Fruit fly (Drosophila melanogaster) whole organism, embryonic: ENCODE measurements around the gene Drp1.
A peak's percentile ranks its signal among the peaks of the same experiment; 100 is the strongest.

ENCODE experiments used
- ATbp ChIP-seq: fragments of 200-800 bp; sonication (Bioruptor generic); optimal IDR thresholded peaks from 2 replicates; lab custom pipeline; 2017; ENCODE audit warnings: missing biosample characterization, mild to moderate bottlenecking, missing genetic modification characterization, missing genetic modification reagents
- CG12236 ChIP-seq: fragments of 200-800 bp; sonication (Bioruptor generic); optimal IDR thresholded peaks from 2 replicates; lab custom pipeline; 2016; ENCODE audit warnings: missing biosample characterization, missing genetic modification characterization
- CG14441 ChIP-seq: fragments of 200-800 bp; sonication (Bioruptor generic); IDR thresholded peaks from 2 replicates; pipeline ENCODE4 v1.3.6; 2022; ENCODE audit warnings: missing biosample characterization, missing genetic modification characterization
- CG15601 ChIP-seq: fragments of 200-800 bp; sonication (Bioruptor generic); optimal IDR thresholded peaks from 3 replicates; lab custom pipeline; 2019; ENCODE audit warnings: missing biosample characterization, mild to moderate bottlenecking, missing genetic modification characterization, moderate library complexity
- CG30403 ChIP-seq: fragments of 200-800 bp; sonication (Bioruptor generic); optimal IDR thresholded peaks from 3 replicates; lab custom pipeline; 2016; ENCODE audit warnings: missing biosample characterization, missing genetic modification characterization
- CG30431 ChIP-seq: fragments of 200-800 bp; sonication (Bioruptor generic); optimal IDR thresholded peaks from 2 replicates; lab custom pipeline; 2017; ENCODE audit warnings: missing biosample characterization, missing genetic modification characterization
- CG8089 ChIP-seq: fragments of 200-800 bp; sonication (Bioruptor generic); optimal IDR thresholded peaks from 3 replicates; lab custom pipeline; 2016; ENCODE audit warnings: missing biosample characterization, missing genetic modification characterization
- CG8478 ChIP-seq: fragments of >200 bp; optimal IDR thresholded peaks from 2 replicates; lab custom pipeline; 2018
- Deaf1 ChIP-seq: fragments of 200-800 bp; optimal IDR thresholded peaks from 3 replicates; lab custom pipeline; 2019; ENCODE audit warnings: missing biosample characterization, mild to moderate bottlenecking, missing genetic modification characterization, moderate library complexity
- Dll ChIP-seq: fragments of 200-800 bp; sonication (Bioruptor generic); IDR thresholded peaks from 4 replicates; pipeline ENCODE4 v1.3.6; 2022; ENCODE audit warnings: missing biosample characterization, missing genetic modification characterization; ENCODE audit not compliant: partially characterized antibody
- Dref ChIP-seq: fragments of 200-800 bp; sonication (Bioruptor generic); IDR thresholded peaks from 2 replicates; pipeline ENCODE4 v1.3.6; 2022; ENCODE audit warnings: missing biosample characterization, missing genetic modification characterization
- Ets65A ChIP-seq: fragments of 200-800 bp; sonication (Bioruptor generic); peaks from one replicate; lab custom pipeline; 2016; ENCODE audit warnings: missing biosample characterization, missing genetic modification characterization
- Hr39 ChIP-seq: fragments of >200 bp; optimal IDR thresholded peaks from 2 replicates; lab custom pipeline; 2017
- Jarid2 ChIP-seq: fragments of 200-800 bp; sonication (Bioruptor generic); optimal IDR thresholded peaks from 3 replicates; lab custom pipeline; 2017; ENCODE audit warnings: mild to moderate bottlenecking, missing biosample characterization, missing genetic modification reagents, missing genetic modification characterization
- Med ChIP-seq: fragments of 200-800 bp; sonication (Bioruptor generic); peaks from one replicate; lab custom pipeline; 2016; ENCODE audit warnings: missing biosample characterization, missing genetic modification characterization, mild to moderate bottlenecking, inconsistent platforms, moderate library complexity
- Myb ChIP-seq: fragments of 200-800 bp; sonication (Bioruptor generic); optimal IDR thresholded peaks from 2 replicates; lab custom pipeline; 2016; ENCODE audit warnings: missing biosample characterization, missing genetic modification characterization
- NFAT ChIP-seq: fragments of 200-800 bp; sonication (Bioruptor generic); IDR thresholded peaks from 2 replicates; pipeline ENCODE4 v1.3.6; 2022; ENCODE audit warnings: missing biosample characterization, missing genetic modification characterization
- NK7.1 ChIP-seq: fragments of 200-800 bp; sonication (Bioruptor generic); optimal IDR thresholded peaks from 3 replicates; lab custom pipeline; 2016; ENCODE audit warnings: missing biosample characterization, missing genetic modification characterization
- Poxn ChIP-seq: fragments of 200-800 bp; sonication (Bioruptor generic); IDR thresholded peaks from 2 replicates; pipeline ENCODE4 v1.3.6; 2022; ENCODE audit warnings: missing biosample characterization, missing genetic modification characterization
- Sry-β ChIP-seq: fragments of 200-800 bp; sonication (Bioruptor generic); optimal IDR thresholded peaks from 2 replicates; lab custom pipeline; 2018; ENCODE audit warnings: missing biosample characterization, mild to moderate bottlenecking, missing genetic modification characterization, moderate library complexity
- Trl ChIP-seq, 3 experiments: fragments of >200 bp in 2 of 3; fragments of 200-800 bp in 1 of 3; sonication (Bioruptor generic) in 1 of 3; optimal IDR thresholded peaks; 2 replicates in 1 of 3; 3 replicates in 2 of 3; lab custom pipeline; 2016 to 2017; ENCODE audit warnings: missing biosample characterization in 1 of 3, missing genetic modification characterization in 1 of 3
- croc ChIP-seq: fragments of 200-800 bp; sonication (Bioruptor generic); conservative IDR thresholded peaks from 3 replicates; pipeline ENCODE4 v1.3.6; 2022; ENCODE audit warnings: missing biosample characterization, missing genetic modification characterization
- ems ChIP-seq: fragments of 200-800 bp; sonication (Bioruptor generic); optimal IDR thresholded peaks from 3 replicates; lab custom pipeline; 2016; ENCODE audit warnings: missing biosample characterization, missing genetic modification characterization
- ewg ChIP-seq: fragments of 200-800 bp; sonication (Bioruptor generic); optimal IDR thresholded peaks from 3 replicates; lab custom pipeline; 2017; ENCODE audit warnings: mild to moderate bottlenecking, missing biosample characterization, missing genetic modification reagents, missing genetic modification characterization
- fru ChIP-seq: fragments of >200 bp; optimal IDR thresholded peaks from 2 replicates; lab custom pipeline; 2017
- gcm2 ChIP-seq: fragments of 200-800 bp; sonication (Bioruptor generic); optimal IDR thresholded peaks from 2 replicates; lab custom pipeline; 2016; ENCODE audit warnings: missing biosample characterization, missing genetic modification characterization
- ham ChIP-seq: fragments of 200-800 bp; sonication (Bioruptor generic); IDR thresholded peaks from 2 replicates; pipeline ENCODE4 v1.3.6; 2022; ENCODE audit warnings: missing biosample characterization, missing genetic modification characterization
- her ChIP-seq: fragments of 200-800 bp; sonication (Bioruptor generic); optimal IDR thresholded peaks from 2 replicates; lab custom pipeline; 2016; ENCODE audit warnings: missing biosample characterization, missing genetic modification characterization
- maf-S ChIP-seq: fragments of 200-800 bp; sonication (Bioruptor generic); optimal IDR thresholded peaks from 2 replicates; lab custom pipeline; 2016; ENCODE audit warnings: missing biosample characterization, missing genetic modification characterization
- otp ChIP-seq: fragments of 200-800 bp; sonication (Bioruptor generic); IDR thresholded peaks from 3 replicates; pipeline ENCODE4, ENCODE4 v1.3.6; 2022; ENCODE audit warnings: missing biosample characterization, missing genetic modification characterization
- peb ChIP-seq: fragments of 200-800 bp; sonication (Bioruptor generic); IDR thresholded peaks from 2 replicates; pipeline ENCODE4 v1.3.6; 2022; ENCODE audit warnings: missing biosample characterization, missing genetic modification characterization
- sc ChIP-seq, 3 experiments: fragments of >200 bp in 2 of 3; fragments of 200-800 bp in 1 of 3; sonication (Bioruptor generic) in 1 of 3; optimal IDR thresholded peaks; 2 replicates in 2 of 3; 3 replicates in 1 of 3; lab custom pipeline; 2017; ENCODE audit warnings: mild to moderate bottlenecking in 1 of 3, missing biosample characterization in 1 of 3, missing genetic modification characterization in 1 of 3, missing genetic modification reagents in 1 of 3
- slp2 ChIP-seq: fragments of 200-800 bp; sonication (Bioruptor generic); optimal IDR thresholded peaks from 2 replicates; lab custom pipeline; 2016; ENCODE audit warnings: missing biosample characterization, missing genetic modification characterization
- sqz ChIP-seq: fragments of 200-800 bp; sonication (Bioruptor generic); optimal IDR thresholded peaks from 3 replicates; lab custom pipeline; 2018; ENCODE audit warnings: missing biosample characterization, mild to moderate bottlenecking, missing genetic modification characterization
- zen ChIP-seq: fragments of 200-800 bp; sonication (Bioruptor generic); optimal IDR thresholded peaks from 3 replicates; lab custom pipeline; 2018; ENCODE audit warnings: missing biosample characterization, mild to moderate bottlenecking, missing genetic modification characterization, moderate library complexity

Drp1 gene

dm6 chr2L:2585285-2585684 is at the start of gene Drp1 (continued):
- no peak for TF ChIP-seq Trl (optimal IDR thresholded peaks at IDR 0.05; lab: Kevin White, UChicago)
- TF ChIP-seq Trl (GFP tag; optimal IDR thresholded peaks at IDR 0.05; lab: Kevin White, UChicago), result peak; percentile 65
- peak; percentile 66 for TF ChIP-seq Myb (GFP tag; lab: Kevin White, UChicago)
- peak; percentile 71 for TF ChIP-seq her (GFP tag; lab: Kevin White, UChicago)
- TF ChIP-seq NFAT (GFP tag; lab: Robert Waterston, UW), result peak; percentile 68
- peak; percentile 29; the same call in 1 of the 3 replicates for TF ChIP-seq croc (GFP tag; lab: Robert Waterston, UW)
- no peak for TF ChIP-seq sqz (GFP tag; lab: Kevin White, UChicago)
- no peak for TF ChIP-seq CG30431 (GFP tag; lab: Kevin White, UChicago)
- peak; percentile 24 for TF ChIP-seq CG15601
- no peak for TF ChIP-seq NK7.1 (GFP tag; lab: Kevin White, UChicago)
- peak; percentile 42 for TF ChIP-seq maf-S (GFP tag; lab: Kevin White, UChicago)
- TF ChIP-seq CG30403 (GFP tag; lab: Kevin White, UChicago), result peak; percentile 53
- TF ChIP-seq ems, result peak; percentile 58
- no peak for TF ChIP-seq fru (lab: Kevin White, UChicago)
- TF ChIP-seq otp (GFP tag; lab: Robert Waterston, UW), result no peak
- peak; percentile 52 for TF ChIP-seq CG14441
- TF ChIP-seq slp2 (GFP tag; lab: Kevin White, UChicago), result peak; percentile 30
- no peak for TF ChIP-seq sc (optimal IDR thresholded peaks at IDR 0.05; lab: Kevin White, UChicago)
- no peak for TF ChIP-seq sc (GFP tag; optimal IDR thresholded peaks at IDR 0.05; lab: Kevin White, UChicago)
- peak; percentile 12 for TF ChIP-seq ewg
- TF ChIP-seq Sry-β (GFP tag; lab: Kevin White, UChicago), result no peak
- TF ChIP-seq Deaf1 (tag; lab: Kevin White, UChicago), result no peak
- TF ChIP-seq gcm2 (GFP tag; lab: Kevin White, UChicago), result no peak
- peak; percentile 16 for TF ChIP-seq zen (tag; lab: Kevin White, UChicago)
- TF ChIP-seq Dref (GFP tag; lab: Robert Waterston, UW), result peak; percentile 55
- TF ChIP-seq CG8089 (GFP tag; lab: Kevin White, UChicago), result no peak
- TF ChIP-seq Jarid2, result peak; percentile 25
- TF ChIP-seq ATbp (GFP tag; lab: Kevin White, UChicago), result no peak

dm6 chr2L:2628760-2629159 is 43.5 kb upstream of the Drp1 start:
- TF ChIP-seq Ets65A (GFP tag; lab: Kevin White, UChicago), result peak; percentile 92
- TF ChIP-seq Med (GFP tag; lab: Kevin White, UChicago), result no peak

dm6 chr2L:2627507-2627906 is 42.3 kb upstream of the Drp1 start:
- peak; percentile 17 for TF ChIP-seq Hr39 (lab: Kevin White, UChicago)
- TF ChIP-seq CG12236 (GFP tag; lab: Kevin White, UChicago), result no peak
- no peak for TF ChIP-seq peb

- peak; percentile 30 for TF ChIP-seq Hr39 (lab: Kevin White, UChicago)
- no peak for TF ChIP-seq ham (GFP tag; lab: Robert Waterston, UW)
These were observed 38.7 kb upstream of the Drp1 start for dm6 chr2L:2623947-2624346.

- TF ChIP-seq CG15601 (no peak), Poxn (no peak), Dll (GFP tag; lab: Robert Waterston, UW) (no peak), Ets65A (GFP tag; lab: Kevin White, UChicago) (peak; percentile 36), CG8478 (lab: Kevin White, UChicago) (no peak)
These were observed 34.7 kb upstream of the Drp1 start, which contains the start of gene CG43403 for dm6 chr2L:2619887-2620286. Gene CG43403 (plus strand): TSS chr2L:2620187.
